Worm (Caenorhabditis elegans): ENCODE measurements around the gene txt-8.

ce11 chrV:18375551-18375950 is 38.6 kb upstream of the txt-8 start:
- no peak for TF ChIP-seq jun-1 (tag; optimal IDR thresholded peaks at IDR 0.05)
- TF ChIP-seq nhr-47 (tag; optimal IDR thresholded peaks at IDR 0.05), result no peak
- no peak for TF ChIP-seq nhr-77 (tag; optimal IDR thresholded peaks at IDR 0.05)
- no peak for TF ChIP-seq ztf-11 (tag; optimal IDR thresholded peaks at IDR 0.05)
- no peak for TF ChIP-seq F16B12.6 (tag; optimal IDR thresholded peaks at IDR 0.05)
- no peak for TF ChIP-seq alr-1 (tag; optimal IDR thresholded peaks at IDR 0.05; ENCODE audit: borderline replicate concordance)
- TF ChIP-seq nhr-12 (tag; optimal IDR thresholded peaks at IDR 0.05), result no peak
- TF ChIP-seq zag-1 (tag; optimal IDR thresholded peaks at IDR 0.05), result no peak
- TF ChIP-seq aha-1 (tag; optimal IDR thresholded peaks at IDR 0.05), result no peak
